Worm (Caenorhabditis elegans) whole organism, L1 larva: Measurements from ENCODE around the gene rgs-5.

ENCODE experiments used
- Y116A8C.19 ChIP-seq: sonication (generic microtip); optimal IDR thresholded peaks from 2 replicates; lab custom pipeline; 2016; ENCODE audit warnings: missing compliant biosample characterization, missing genetic modification characterization, borderline replicate concordance
- nhr-11 ChIP-seq: fragments of 150-350 bp; optimal IDR thresholded peaks from 2 replicates; lab custom pipeline; 2014; ENCODE audit warnings: missing biosample characterization, missing genetic modification characterization
- nhr-20 ChIP-seq: sonication (generic microtip); optimal IDR thresholded peaks from 2 replicates; lab custom pipeline; 2016; ENCODE audit warnings: mild to moderate bottlenecking, missing genetic modification characterization, missing compliant biosample characterization

- no peak for TF ChIP-seq Y116A8C.19 (tag; lab: Kevin White, UChicago)
- no peak for TF ChIP-seq nhr-11 (tag; lab: Kevin White, UChicago)
- no peak for TF ChIP-seq nhr-20 (tag; lab: Kevin White, UChicago)
These were observed 3.1 kb downstream of the rgs-5 start for ce11 chrIII:5701491-5701890.
